Worm (Caenorhabditis elegans): Measurements from ENCODE around the gene dlat-1.

ce11 chrV:14433584-14433983, 13.5 kb downstream of the dlat-1 start:
- TF ChIP-seq ceh-91 (GFP tag; IDR thresholded peaks at IDR 0.05) = no peak
- no peak for TF ChIP-seq B0261.1 (tag; optimal IDR thresholded peaks at IDR 0.05)
- no peak for TF ChIP-seq mel-28 (tag; optimal IDR thresholded peaks at IDR 0.05; ENCODE audit: borderline replicate concordance)
- no peak for TF ChIP-seq chd-7 (tag; optimal IDR thresholded peaks at IDR 0.05)
- TF ChIP-seq unc-62 (GFP tag; optimal IDR thresholded peaks at IDR 0.05) = no peak
- no peak for TF ChIP-seq pha-4 (tag; optimal IDR thresholded peaks at IDR 0.05)
- no peak for TF ChIP-seq aptf-2 (GFP tag; conservative IDR thresholded peaks at IDR 0.05)
- no peak for TF ChIP-seq ama-1 (optimal IDR thresholded peaks at IDR 0.05)
- no peak for TF ChIP-seq ama-1 (GFP tag; optimal IDR thresholded peaks at IDR 0.05)
- no peak for TF ChIP-seq sea-2 (GFP tag; IDR thresholded peaks at IDR 0.05)
- TF ChIP-seq ccch-3 (GFP tag; optimal IDR thresholded peaks at IDR 0.05) = no peak
- no peak for TF ChIP-seq B0035.1 (tag; optimal IDR thresholded peaks at IDR 0.05)
- TF ChIP-seq nfya-2 (GFP tag; IDR thresholded peaks at IDR 0.05) = no peak
